Worm (Caenorhabditis elegans) whole organism, L4/young adult: Measurements from ENCODE around the gene col-163.
"Not testable (repeated sequence)": the region's sequence is repeated elsewhere in the genome, so short reads cannot be mapped to it uniquely, and the experiment has no call there.

Experiments used
- W03F9.2 ChIP-seq: fragments of 150-350 bp; optimal IDR thresholded peaks from 2 replicates; lab custom pipeline; 2014; ENCODE audit warnings: missing biosample characterization, missing genetic modification characterization
- dao-5 ChIP-seq: sonication (generic microtip); optimal IDR thresholded peaks from 2 replicates; lab custom pipeline; 2016; ENCODE audit warnings: missing genotype, missing genetic modification characterization, moderate library complexity, missing compliant biosample characterization
- him-1 ChIP-seq: sonication (generic microtip); optimal IDR thresholded peaks from 2 replicates; lab custom pipeline; 2016; ENCODE audit warnings: missing genotype, missing genetic modification reagents, missing genetic modification characterization, missing compliant biosample characterization

col-163 gene

ce11 chrV:20599795-20600194 lies at the start of gene col-163:
col-163 (plus strand) TSS chrV:20600095.
- TF ChIP-seq dao-5 (tag; lab: Kevin White, UChicago) (no peak), him-1 (tag; lab: Kevin White, UChicago) (no peak), W03F9.2 (tag; lab: Kevin White, UChicago) (no peak)

DNA sequence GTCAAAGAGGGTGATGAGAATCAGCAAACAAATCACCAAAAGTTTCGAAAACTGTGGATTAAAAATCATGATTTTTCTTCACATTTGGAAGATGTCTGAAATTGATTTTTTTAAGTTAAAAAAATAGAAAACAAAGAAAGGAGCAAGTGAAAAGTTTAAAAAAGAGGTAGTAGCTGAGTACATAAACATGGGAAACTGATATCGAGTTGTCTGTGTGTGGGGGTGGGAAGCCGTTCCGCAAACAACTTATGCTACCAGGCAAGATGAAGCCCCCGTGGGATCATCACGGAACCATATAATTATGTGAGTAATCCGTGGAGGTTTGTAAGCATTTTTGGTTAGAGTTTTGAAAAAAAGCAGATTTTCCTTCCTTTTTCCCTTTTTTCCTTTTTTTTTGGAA lies 48.8 kb upstream of the col-163 start, which contains the start of gene Y38H6C.20:
Gene Y38H6C.20 (minus strand): TSS at position 101 of the 400 bp plus-strand sequence.
- TF ChIP-seq dao-5 (tag; lab: Kevin White, UChicago) = no peak

DNA sequence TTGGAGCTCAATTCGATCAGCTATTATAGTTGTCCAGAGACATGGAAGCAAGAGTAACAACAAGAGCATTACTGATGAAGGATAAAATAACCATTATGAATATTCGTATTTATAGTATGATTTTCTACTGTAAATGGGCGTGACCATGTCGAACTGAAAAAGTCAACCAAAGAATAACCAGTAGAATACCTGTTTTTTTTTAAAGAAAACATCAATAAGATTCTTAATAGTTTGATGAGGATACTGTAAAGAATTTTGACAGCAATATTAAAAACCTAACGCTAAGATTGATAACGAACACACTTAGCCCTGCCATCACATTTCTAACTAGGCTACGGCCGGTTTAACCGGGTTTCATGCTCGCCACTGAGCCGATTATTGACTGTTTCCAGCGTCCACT lies 46.9 kb upstream of the col-163 start, which contains the start of gene vmo-1:
Gene vmo-1 (minus strand): TSS at position 101 of the 400 bp plus-strand sequence.
- TF ChIP-seq dao-5 (tag; lab: Kevin White, UChicago) = no peak
- no peak for TF ChIP-seq W03F9.2 (tag; lab: Kevin White, UChicago)
- no peak for TF ChIP-seq him-1 (tag; lab: Kevin White, UChicago)

DNA sequence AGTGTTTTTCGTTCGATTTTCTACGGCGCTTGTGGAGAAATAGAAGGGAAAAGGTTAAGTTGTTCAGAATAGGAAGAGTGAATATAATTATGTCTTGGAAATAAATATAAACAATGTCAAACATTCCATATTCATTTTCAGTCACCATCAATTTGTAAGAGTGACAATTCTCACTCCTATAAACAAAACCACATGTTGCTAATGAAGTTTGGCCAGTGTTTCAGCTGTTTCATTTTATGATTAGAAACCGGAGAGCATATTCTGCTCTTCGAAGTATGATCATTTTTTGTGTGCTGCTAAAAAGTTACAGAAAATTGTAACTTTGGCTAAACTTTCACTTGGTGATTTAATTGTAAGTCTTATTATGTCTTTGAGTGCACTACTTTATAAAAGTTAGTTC lies 44.8 kb upstream of the col-163 start, which contains the start of gene Y38H6C.21:
Gene Y38H6C.21 (minus strand): TSS at position 148 of the 400 bp plus-strand sequence.
- TF ChIP-seq W03F9.2 (tag; lab: Kevin White, UChicago) (no peak), him-1 (tag; lab: Kevin White, UChicago) (no peak), dao-5 (tag; lab: Kevin White, UChicago) (no peak)

ce11 chrV:20556260-20556659 lies 43.6 kb upstream of the col-163 start, which contains the start of gene Y38H6C.23:
Y38H6C.23 (minus strand) TSS chrV:20556360.
- TF ChIP-seq dao-5 (tag; lab: Kevin White, UChicago) = no peak
- TF ChIP-seq W03F9.2 (tag; lab: Kevin White, UChicago) = no peak
- no peak for TF ChIP-seq him-1 (tag; lab: Kevin White, UChicago)

- no peak for TF ChIP-seq dao-5 (tag; lab: Kevin White, UChicago)
- no peak for TF ChIP-seq W03F9.2 (tag; lab: Kevin White, UChicago)
Measured at ce11 chrV:20558270-20558669, 41.6 kb upstream of the col-163 start, which contains the start of gene abf-4. abf-4 (minus strand) TSS chrV:20558370.

DNA sequence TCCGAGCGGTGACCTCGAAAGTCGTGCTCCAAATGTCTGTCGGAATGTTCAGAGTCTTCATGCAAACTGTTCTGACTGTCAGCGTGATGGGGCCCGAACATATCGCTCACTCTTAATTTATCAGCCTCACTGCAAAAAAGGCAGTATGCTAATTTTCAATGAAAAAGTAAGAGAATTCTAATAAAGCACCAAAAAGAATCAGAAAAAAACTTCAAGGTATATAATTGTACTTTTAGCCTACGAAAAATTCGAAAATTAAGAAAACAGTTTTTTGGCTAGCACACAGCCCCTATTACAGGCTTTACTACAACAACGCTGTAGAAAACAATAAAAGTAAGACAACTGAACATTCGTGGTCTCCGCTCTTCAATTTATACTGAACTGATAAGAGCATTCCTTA lies 38.1 kb upstream of the col-163 start, which contains the start of gene F26F2.1:
Gene F26F2.1 (minus strand): TSS at position 101 of the 400 bp plus-strand sequence.
- TF ChIP-seq him-1 (tag; lab: Kevin White, UChicago) (no peak), W03F9.2 (tag; lab: Kevin White, UChicago) (no peak), dao-5 (tag; lab: Kevin White, UChicago) (no peak)

- TF ChIP-seq him-1, W03F9.2, dao-5 (tag; lab: Kevin White, UChicago): not testable (repeated sequence)
Measured at ce11 chrV:20564054-20564453, 35.8 kb upstream of the col-163 start, which contains the start of gene F26F2.13. F26F2.13 (plus strand) TSS chrV:20564354.

DNA sequence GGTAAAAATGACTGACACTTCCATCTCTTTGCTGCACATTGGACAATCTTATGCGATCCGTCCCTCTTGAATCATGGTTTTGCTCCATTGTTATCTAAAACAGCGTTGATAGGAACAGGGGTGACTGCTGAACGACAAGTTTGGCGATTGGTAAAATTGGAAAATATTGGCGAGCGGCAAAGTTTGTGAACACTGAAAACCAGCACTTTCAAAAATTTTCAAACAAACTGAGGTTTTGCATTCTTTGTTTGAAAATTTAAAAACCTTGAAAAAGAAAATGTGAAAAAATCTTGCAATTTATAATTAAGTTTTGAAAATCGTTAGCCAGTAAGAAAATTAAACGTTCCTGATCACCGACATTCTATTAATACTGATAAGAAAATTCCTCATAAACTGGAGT lies 33.4 kb upstream of the col-163 start, which contains the start of gene F26F2.3:
Gene F26F2.3 (minus strand): TSS at position 101 of the 400 bp plus-strand sequence.
- TF ChIP-seq W03F9.2 (tag; lab: Kevin White, UChicago) (no peak), him-1 (tag; lab: Kevin White, UChicago) (no peak), dao-5 (tag; lab: Kevin White, UChicago) (no peak)

- TF ChIP-seq W03F9.2, dao-5, him-1 (tag; lab: Kevin White, UChicago): not testable (repeated sequence)
Measured at ce11 chrV:20568995-20569394, 30.9 kb upstream of the col-163 start, which contains the start of gene F26F2.4. F26F2.4 (plus strand) TSS chrV:20569295.

DNA sequence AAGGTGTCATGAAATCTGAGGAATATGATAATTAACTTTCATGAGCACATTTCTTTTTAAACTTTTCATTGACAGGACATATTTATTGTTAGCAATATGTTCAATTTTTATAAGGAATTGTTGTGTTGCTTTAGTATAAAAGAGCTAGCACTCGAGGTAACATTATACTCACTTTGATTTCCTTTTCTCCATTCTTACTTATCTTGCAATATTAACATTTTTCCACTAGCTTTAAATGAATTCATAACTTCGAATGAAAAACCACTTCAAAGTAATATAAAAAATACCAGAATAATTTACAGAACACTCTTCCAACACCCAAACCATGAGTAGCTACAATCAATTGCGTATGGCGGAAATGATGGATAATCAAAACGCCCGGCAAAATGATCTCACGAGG lies 26.5 kb upstream of the col-163 start, which contains the start of gene F26F2.5:
Gene F26F2.5 (plus strand): TSS at position 301 of the 400 bp plus-strand sequence.
- TF ChIP-seq W03F9.2 (tag; lab: Kevin White, UChicago) (no peak), dao-5 (tag; lab: Kevin White, UChicago) (no peak), him-1 (tag; lab: Kevin White, UChicago) (no peak)

DNA sequence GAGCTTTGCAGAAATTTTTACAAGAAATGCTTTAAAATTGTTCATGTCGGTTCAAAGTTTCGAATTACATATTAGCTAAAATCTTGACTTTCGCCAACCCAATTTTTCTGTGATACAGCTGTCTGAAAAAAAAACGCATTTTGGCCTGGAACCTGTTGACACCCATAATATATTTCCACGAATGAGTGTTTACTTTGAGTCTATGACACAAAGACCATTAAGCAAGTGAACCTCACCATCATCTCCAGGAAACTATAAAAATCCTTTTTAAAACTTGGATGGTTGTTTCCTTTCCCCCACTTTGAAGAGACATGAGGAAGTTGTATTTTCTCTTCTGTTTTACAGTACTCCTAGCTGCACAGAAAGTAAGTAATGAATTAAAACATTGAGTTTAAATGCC lies 25.6 kb upstream of the col-163 start, which contains the start of gene clec-263:
Gene clec-263 (plus strand): TSS at position 301 of the 400 bp plus-strand sequence.
- no peak for TF ChIP-seq W03F9.2 (tag; lab: Kevin White, UChicago)
- no peak for TF ChIP-seq dao-5 (tag; lab: Kevin White, UChicago)
- TF ChIP-seq him-1 (tag; lab: Kevin White, UChicago) = no peak

DNA sequence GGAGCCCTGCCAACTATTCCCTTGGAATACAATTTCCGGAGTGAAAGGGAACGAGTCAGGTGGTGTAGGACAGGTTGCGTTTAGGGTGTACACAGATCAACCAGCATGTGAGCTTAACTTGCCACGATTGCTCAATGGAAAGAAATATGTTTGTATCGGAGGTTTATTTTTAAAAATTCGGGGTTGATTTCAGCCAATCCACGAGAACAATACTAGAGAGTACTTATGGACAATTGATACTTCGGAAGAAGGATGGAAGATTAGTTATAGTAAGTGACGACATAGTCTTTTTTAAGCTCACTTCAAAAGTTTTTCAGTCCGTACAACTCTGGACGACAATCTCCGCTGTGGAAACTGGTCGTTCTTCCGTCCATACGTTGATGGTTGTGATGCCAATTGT lies 25.0 kb upstream of the col-163 start:
- TF ChIP-seq dao-5 (tag; lab: Kevin White, UChicago) (no peak), him-1 (tag; lab: Kevin White, UChicago) (no peak), W03F9.2 (tag; lab: Kevin White, UChicago) (no peak)

- no peak for TF ChIP-seq dao-5 (tag; lab: Kevin White, UChicago)
Measured at ce11 chrV:20579534-20579933, 20.4 kb upstream of the col-163 start, which contains the start of gene F26F2.8. F26F2.8 (plus strand) TSS chrV:20579546.
